Worm (Caenorhabditis elegans) whole organism, L2 larva: ENCODE data around the gene wdr-83.

Experiments used
- ama-1 ChIP-seq: fragments of 150-350 bp; optimal IDR thresholded peaks from 2 replicates; lab custom pipeline; 2018; ENCODE audit warnings: inconsistent platforms
- ceh-82 ChIP-seq: fragments of 150-350 bp; optimal IDR thresholded peaks from 2 replicates; lab custom pipeline; 2014; ENCODE audit warnings: missing biosample characterization, missing genetic modification characterization
- egl-27 ChIP-seq: sonication (generic microtip); optimal IDR thresholded peaks from 3 replicates; lab custom pipeline; 2017; ENCODE audit warnings: missing biosample characterization, missing genetic modification reagents, missing genetic modification characterization
- elt-1 ChIP-seq: fragments of 150-350 bp; optimal IDR thresholded peaks from 2 replicates; lab custom pipeline; 2014; ENCODE audit warnings: missing biosample characterization, missing genetic modification characterization
- lin-11 ChIP-seq: fragments of 150-350 bp; sonication (generic microtip); optimal IDR thresholded peaks from 2 replicates; lab custom pipeline; 2014; ENCODE audit warnings: missing biosample characterization, missing genetic modification characterization, inconsistent platforms, mixed read lengths
- lsy-2 ChIP-seq, 2 experiments: fragments of 150-350 bp in 1 of 2; sonication (generic microtip) in 1 of 2; optimal IDR thresholded peaks; 2 replicates each; lab custom pipeline; 2014 to 2017; ENCODE audit warnings: missing biosample characterization in 2 of 2, missing genetic modification characterization in 2 of 2
- mab-5 ChIP-seq: fragments of 150-350 bp; optimal IDR thresholded peaks from 2 replicates; lab custom pipeline; 2014; ENCODE audit warnings: missing biosample characterization, missing genetic modification characterization
- nhr-23 ChIP-seq: fragments of 150-350 bp; optimal IDR thresholded peaks from 2 replicates; lab custom pipeline; 2014; ENCODE audit warnings: missing biosample characterization, missing genetic modification reagents, missing genetic modification characterization
- nhr-237 ChIP-seq: fragments of 150-350 bp; optimal IDR thresholded peaks from 2 replicates; lab custom pipeline; 2014; ENCODE audit warnings: missing biosample characterization, missing genetic modification characterization
- unc-55 ChIP-seq: fragments of 150-350 bp; sonication (generic microtip); optimal IDR thresholded peaks from 3 replicates; lab custom pipeline; 2014; ENCODE audit warnings: missing biosample characterization, missing genetic modification reagents, missing genetic modification characterization
- unc-62 ChIP-seq: fragments of 150-350 bp; optimal IDR thresholded peaks from 2 replicates; lab custom pipeline; 2014; ENCODE audit warnings: missing biosample characterization, missing genetic modification reagents, missing genetic modification characterization
- ztf-11 ChIP-seq: sonication (generic microtip); optimal IDR thresholded peaks from 2 replicates; lab custom pipeline; 2017; ENCODE audit warnings: missing biosample characterization, missing genetic modification characterization

ce11 chrII:4999122-4999521 lies 32.4 kb downstream of the wdr-83 start, which contains the start of gene citk-2:
- peak; percentile 89 to 95 for TF ChIP-seq lsy-2 (tag; optimal IDR thresholded peaks at IDR 0.05; lab: Kevin White, UChicago)
- TF ChIP-seq lin-11 (tag; lab: Kevin White, UChicago): no peak
- peak; percentile 96 for TF ChIP-seq unc-55 (GFP tag; lab: Kevin White, UChicago)
- TF ChIP-seq egl-27 (tag; lab: Kevin White, UChicago): peak; percentile 70
- no peak for TF ChIP-seq unc-62 (GFP tag; lab: Kevin White, UChicago)
- no peak for TF ChIP-seq nhr-237 (tag; lab: Kevin White, UChicago)
- TF ChIP-seq ceh-82 (tag; lab: Kevin White, UChicago): peak; percentile 46
- no peak for TF ChIP-seq ama-1 (lab: Kevin White, UChicago)
- no peak for TF ChIP-seq elt-1
- no peak for TF ChIP-seq ztf-11 (tag; lab: Kevin White, UChicago)
- no peak for TF ChIP-seq nhr-23
- TF ChIP-seq mab-5 (tag; lab: Kevin White, UChicago): peak; percentile 87
